Fruit fly (Drosophila melanogaster) whole organism, embryonic: ENCODE measurements around the gene Spn75F.

Source experiments
- Bteb2 ChIP-seq: fragments of 200-800 bp; sonication (Bioruptor generic); optimal IDR thresholded peaks from 2 replicates; lab custom pipeline; 2016; ENCODE audit warnings: missing biosample characterization, missing genetic modification characterization
- C15 ChIP-seq: fragments of 200-800 bp; sonication (Bioruptor generic); IDR thresholded peaks from 3 replicates; pipeline ENCODE4 v1.3.6; 2022; ENCODE audit warnings: missing biosample characterization, missing genetic modification characterization
- CG10147 ChIP-seq: fragments of 200-800 bp; sonication (Bioruptor generic); optimal IDR thresholded peaks from 2 replicates; lab custom pipeline; 2019; ENCODE audit warnings: missing biosample characterization, mild to moderate bottlenecking, missing genetic modification characterization, moderate library complexity
- CG10209 ChIP-seq: fragments of 200-800 bp; sonication (Bioruptor generic); optimal IDR thresholded peaks from 3 replicates; lab custom pipeline; 2017; ENCODE audit warnings: missing biosample characterization, mild to moderate bottlenecking, missing genetic modification characterization, missing genetic modification reagents
- CG10274 ChIP-seq: fragments of 200-800 bp; sonication (Bioruptor generic); optimal IDR thresholded peaks from 3 replicates; lab custom pipeline; 2017; ENCODE audit warnings: missing biosample characterization, mild to moderate bottlenecking, missing genetic modification characterization
- CG10321 ChIP-seq: fragments of 200-800 bp; sonication (Bioruptor generic); IDR thresholded peaks from 2 replicates; pipeline ENCODE4 v1.3.6; 2022; ENCODE audit warnings: missing biosample characterization, missing genetic modification characterization
- CG11560 ChIP-seq: fragments of 200-800 bp; sonication (Bioruptor generic); IDR thresholded peaks from 3 replicates; pipeline ENCODE4 v1.3.6; 2022; ENCODE audit warnings: missing biosample characterization, missing genetic modification characterization
- CG13287 ChIP-seq: fragments of 200-800 bp; sonication (Bioruptor generic); IDR thresholded peaks from 2 replicates; pipeline ENCODE4 v1.3.6; 2022; ENCODE audit warnings: missing biosample characterization, missing genetic modification characterization; ENCODE audit not compliant: partially characterized antibody
- CG13296 ChIP-seq: fragments of 200-800 bp; sonication (Bioruptor generic); optimal IDR thresholded peaks from 3 replicates; lab custom pipeline; 2018; ENCODE audit warnings: missing biosample characterization, mild to moderate bottlenecking, missing genetic modification characterization
- CG1602 ChIP-seq: fragments of 200-800 bp; sonication (Bioruptor generic); optimal IDR thresholded peaks from 3 replicates; lab custom pipeline; 2016; ENCODE audit warnings: missing biosample characterization, missing genetic modification characterization
- CG17912 ChIP-seq: fragments of 200-800 bp; sonication (Bioruptor generic); optimal IDR thresholded peaks from 2 replicates; lab custom pipeline; 2018; ENCODE audit warnings: missing biosample characterization, mild to moderate bottlenecking, missing genetic modification characterization
- CG2875 ChIP-seq: fragments of 200-800 bp; sonication (Bioruptor generic); optimal IDR thresholded peaks from 2 replicates; lab custom pipeline; 2017; ENCODE audit warnings: missing biosample characterization, mild to moderate bottlenecking, missing genetic modification characterization, missing genetic modification reagents
- CG31441 ChIP-seq: fragments of 200-800 bp; sonication (Bioruptor generic); IDR thresholded peaks from 2 replicates; pipeline ENCODE4 v1.3.6; 2022; ENCODE audit warnings: missing biosample characterization, missing genetic modification characterization
- CG3281 ChIP-seq: fragments of 200-800 bp; sonication (Bioruptor generic); optimal IDR thresholded peaks from 3 replicates; lab custom pipeline; 2017; ENCODE audit warnings: missing biosample characterization, mild to moderate bottlenecking, missing genetic modification characterization
- CG4282 ChIP-seq: fragments of 200-800 bp; sonication (Bioruptor generic); optimal IDR thresholded peaks from 2 replicates; lab custom pipeline; 2016; ENCODE audit warnings: missing biosample characterization, missing genetic modification characterization
- CG6175 ChIP-seq: fragments of 200-800 bp; sonication (Bioruptor generic); IDR thresholded peaks from 3 replicates; pipeline ENCODE4 v1.3.6; 2022; ENCODE audit warnings: missing biosample characterization, missing genetic modification characterization
- CG7372 ChIP-seq: fragments of 200-800 bp; sonication (Bioruptor generic); IDR thresholded peaks from 2 replicates; pipeline ENCODE4 v1.3.6; 2022; ENCODE audit warnings: missing biosample characterization, missing genetic modification characterization
- CG7556 ChIP-seq: fragments of 200-800 bp; sonication (Bioruptor generic); optimal IDR thresholded peaks from 2 replicates; lab custom pipeline; 2017; ENCODE audit warnings: missing biosample characterization, mild to moderate bottlenecking, missing genetic modification characterization
- CG9437 ChIP-seq: fragments of 200-800 bp; sonication (Bioruptor generic); optimal IDR thresholded peaks from 2 replicates; lab custom pipeline; 2018; ENCODE audit warnings: missing biosample characterization, mild to moderate bottlenecking, missing genetic modification characterization
- CHES-1-like ChIP-seq: fragments of 200-800 bp; sonication (Bioruptor generic); optimal IDR thresholded peaks from 2 replicates; lab custom pipeline; 2016; ENCODE audit warnings: missing biosample characterization, missing genetic modification characterization
- E2f2 ChIP-seq: fragments of 200-800 bp; sonication (Bioruptor generic); IDR thresholded peaks from 2 replicates; pipeline ENCODE4 v1.3.6; 2022; ENCODE audit warnings: missing biosample characterization, missing genetic modification characterization
- Gug ChIP-seq: fragments of 200-800 bp; sonication (Bioruptor generic); IDR thresholded peaks from 4 replicates; pipeline ENCODE4 v1.3.6; 2022; ENCODE audit warnings: missing biosample characterization, missing genetic modification characterization
- HLHmδ ChIP-seq: fragments of 200-800 bp; sonication (Bioruptor generic); optimal IDR thresholded peaks from 2 replicates; lab custom pipeline; 2018; ENCODE audit warnings: missing biosample characterization, mild to moderate bottlenecking, missing genetic modification characterization, moderate library complexity
- Mrtf ChIP-seq: fragments of 200-800 bp; sonication (Bioruptor generic); IDR thresholded peaks from 3 replicates; pipeline ENCODE4 v1.3.6; 2022; ENCODE audit warnings: missing biosample characterization, missing genetic modification characterization
- Optix ChIP-seq: fragments of 200-800 bp; sonication (Bioruptor generic); IDR thresholded peaks from 3 replicates; pipeline ENCODE4 v1.3.6; 2022; ENCODE audit warnings: missing biosample characterization, missing genetic modification characterization
- Rfx ChIP-seq: fragments of 200-800 bp; sonication (Bioruptor generic); IDR thresholded peaks from 2 replicates; pipeline ENCODE4 v1.3.6; 2022; ENCODE audit warnings: missing biosample characterization, missing genetic modification characterization
- Scr ChIP-seq: fragments of 200-800 bp; sonication (Bioruptor generic); IDR thresholded peaks from 2 replicates; pipeline ENCODE4 v1.3.6; 2022; ENCODE audit warnings: missing biosample characterization, missing genetic modification characterization; ENCODE audit not compliant: partially characterized antibody
- Sin3A ChIP-seq: fragments of >200 bp; optimal IDR thresholded peaks from 2 replicates; lab custom pipeline; 2018
- YL-1 ChIP-seq: fragments of 200-800 bp; sonication (Bioruptor generic); optimal IDR thresholded peaks from 3 replicates; lab custom pipeline; 2017; ENCODE audit warnings: missing biosample characterization, mild to moderate bottlenecking, missing genetic modification characterization
- ab ChIP-seq: fragments of 200-800 bp; sonication (Bioruptor generic); optimal IDR thresholded peaks from 2 replicates; lab custom pipeline; 2016; ENCODE audit warnings: missing biosample characterization, missing genetic modification characterization
- az2 ChIP-seq: fragments of 200-800 bp; sonication (Bioruptor generic); optimal IDR thresholded peaks from 3 replicates; lab custom pipeline; 2016; ENCODE audit warnings: missing biosample characterization, missing genetic modification characterization
- bbx ChIP-seq: fragments of 200-800 bp; sonication (Bioruptor generic); IDR thresholded peaks from 2 replicates; pipeline ENCODE4 v1.3.6; 2022; ENCODE audit warnings: missing biosample characterization, missing genetic modification characterization; ENCODE audit not compliant: partially characterized antibody
- bcd ChIP-seq: fragments of 200-800 bp; sonication (Bioruptor generic); optimal IDR thresholded peaks from 2 replicates; lab custom pipeline; 2017; ENCODE audit warnings: missing biosample characterization, mild to moderate bottlenecking, missing genetic modification characterization
- chif ChIP-seq, 2 experiments: fragments of 200-800 bp; sonication (Bioruptor generic); optimal IDR thresholded peaks; 3 replicates each; lab custom pipeline; 2016; ENCODE audit warnings: missing biosample characterization in 2 of 2, missing genetic modification characterization in 2 of 2
- dati ChIP-seq: fragments of 200-800 bp; sonication (Bioruptor generic); IDR thresholded peaks from 2 replicates; pipeline ENCODE4 v1.3.6; 2022; ENCODE audit warnings: missing biosample characterization, missing genetic modification characterization
- exex ChIP-seq: fragments of 200-800 bp; sonication (Bioruptor generic); optimal IDR thresholded peaks from 4 replicates; lab custom pipeline; 2018; ENCODE audit warnings: missing biosample characterization, mild to moderate bottlenecking, missing genetic modification characterization, moderate library complexity
- fru ChIP-seq: fragments of >200 bp; optimal IDR thresholded peaks from 2 replicates; lab custom pipeline; 2017
- gce ChIP-seq: fragments of 200-800 bp; sonication (Bioruptor generic); IDR thresholded peaks from 3 replicates; pipeline ENCODE4 v1.3.6; 2022; ENCODE audit warnings: missing biosample characterization, missing genetic modification characterization
- ham ChIP-seq: fragments of 200-800 bp; sonication (Bioruptor generic); IDR thresholded peaks from 2 replicates; pipeline ENCODE4 v1.3.6; 2022; ENCODE audit warnings: missing biosample characterization, missing genetic modification characterization
- her ChIP-seq: fragments of 200-800 bp; sonication (Bioruptor generic); optimal IDR thresholded peaks from 2 replicates; lab custom pipeline; 2016; ENCODE audit warnings: missing biosample characterization, missing genetic modification characterization
- maf-S ChIP-seq: fragments of 200-800 bp; sonication (Bioruptor generic); optimal IDR thresholded peaks from 2 replicates; lab custom pipeline; 2016; ENCODE audit warnings: missing biosample characterization, missing genetic modification characterization
- nom ChIP-seq: fragments of 200-800 bp; sonication (Bioruptor generic); optimal IDR thresholded peaks from 2 replicates; lab custom pipeline; 2017; ENCODE audit warnings: missing biosample characterization, missing genetic modification characterization, mild to moderate bottlenecking, moderate library complexity, missing genetic modification reagents
- pan ChIP-seq, 4 experiments: fragments of >200 bp in 3 of 4; fragments of 200-800 bp in 1 of 4; sonication (Bioruptor generic) in 1 of 4; optimal IDR thresholded peaks in 3 of 4; IDR thresholded peaks in 1 of 4; 2 replicates each; pipeline versions ENCODE4 v1.3.6 to Lab custom; 2017 to 2022; ENCODE audit warnings: missing biosample characterization in 2 of 4, missing genetic modification characterization in 2 of 4, mixed read lengths in 1 of 4
- phol ChIP-seq: fragments of 200-800 bp; sonication (Bioruptor generic); optimal IDR thresholded peaks from 3 replicates; lab custom pipeline; 2018; ENCODE audit warnings: missing biosample characterization, mild to moderate bottlenecking, missing genetic modification characterization, moderate library complexity
- run ChIP-seq: fragments of 200-800 bp; sonication (Bioruptor generic); optimal IDR thresholded peaks from 3 replicates; lab custom pipeline; 2018; ENCODE audit warnings: missing biosample characterization, mild to moderate bottlenecking, missing genetic modification characterization
- scrt ChIP-seq: fragments of 200-800 bp; sonication (Bioruptor generic); optimal IDR thresholded peaks from 2 replicates; lab custom pipeline; 2018; ENCODE audit warnings: missing biosample characterization, mild to moderate bottlenecking, missing genetic modification characterization, moderate library complexity
- sim ChIP-seq: fragments of 200-800 bp; sonication (Bioruptor generic); IDR thresholded peaks from 2 replicates; pipeline ENCODE4 v1.3.6; 2022; ENCODE audit warnings: missing biosample characterization, missing genetic modification characterization
- tap ChIP-seq: fragments of 200-800 bp; optimal IDR thresholded peaks from 3 replicates; lab custom pipeline; 2019; ENCODE audit warnings: missing biosample characterization, mild to moderate bottlenecking, missing genetic modification characterization, moderate library complexity
- usp ChIP-seq: fragments of >200 bp; optimal IDR thresholded peaks from 2 replicates; lab custom pipeline; 2017; ENCODE audit warnings: missing biosample characterization, missing genetic modification characterization

Spn75F gene

dm6 chr3L:19086364-19087200 is 42.9 kb downstream of the Spn75F start, which contains the start of gene Mkp3 (continued):
- TF ChIP-seq Mrtf (GFP tag; lab: Robert Waterston, UW) (peak; percentile 76), bcd (GFP tag; lab: Kevin White, UChicago) (peak; percentile 92), CG6175 (peak; percentile 82), Rfx (GFP tag; lab: Robert Waterston, UW) (peak; percentile 92), YL-1 (GFP tag; lab: Kevin White, UChicago) (peak; percentile 59), Bteb2 (GFP tag; lab: Kevin White, UChicago) (peak; percentile 18), CG2875 (GFP tag; lab: Kevin White, UChicago) (peak; percentile 58), CG13287 (GFP tag; lab: Robert Waterston, UW) (no peak; the same call in 1 of the 2 replicates), CG31441 (GFP tag; lab: Robert Waterston, UW) (peak; percentile 95), fru (lab: Kevin White, UChicago) (no peak), scrt (peak; percentile 89), CG1602 (GFP tag; lab: Kevin White, UChicago) (peak; percentile 77), Sin3A (lab: Kevin White, UChicago) (no peak), CG10274 (GFP tag; lab: Kevin White, UChicago) (peak; percentile 71), pan (optimal IDR thresholded peaks at IDR 0.05; lab: Kevin White, UChicago) (no peak), pan (GFP tag; optimal IDR thresholded peaks at IDR 0.05 in 1 of 2, IDR thresholded peaks at IDR 0.05 in 1 of 2) (peak in 1 of 2 experiments; percentile 93), phol (tag; lab: Kevin White, UChicago) (peak; percentile 86), az2 (GFP tag; lab: Kevin White, UChicago) (peak; percentile 75), CG4282 (no peak), CG9437 (GFP tag; lab: Kevin White, UChicago) (peak; percentile 80), CHES-1-like (GFP tag; lab: Kevin White, UChicago) (no peak), CG10321 (GFP tag; lab: Robert Waterston, UW) (peak; percentile 62; the same call in 1 of the 2 replicates), CG7372 (GFP tag; lab: Robert Waterston, UW) (peak; percentile 90), chif (GFP tag; optimal IDR thresholded peaks at IDR 0.05; lab: Kevin White, UChicago) (no peak), C15 (GFP tag; lab: Robert Waterston, UW) (peak; percentile 79; the same call in 2 of the 3 replicates), E2f2 (GFP tag; lab: Robert Waterston, UW) (peak; percentile 74), CG7556 (GFP tag; lab: Kevin White, UChicago) (peak; percentile 96), CG10147 (GFP tag; lab: Kevin White, UChicago) (peak; percentile 93), gce (peak; percentile 73; the same call in 2 of the 3 replicates), her (GFP tag; lab: Kevin White, UChicago) (no peak), CG11560 (tag; lab: Robert Waterston, UW) (peak; percentile 77), CG3281 (peak; percentile 96), HLHmδ (GFP tag; lab: Kevin White, UChicago) (no peak), CG13296 (GFP tag; lab: Kevin White, UChicago) (peak; percentile 94), ham (GFP tag; lab: Robert Waterston, UW) (peak; percentile 41), sim (GFP tag; lab: Robert Waterston, UW) (0 out of 2 replicates have a peak, but pooled peaks have one; percentile 52), bbx (GFP tag; lab: Robert Waterston, UW) (0 out of 2 replicates have a peak, but pooled peaks have one; percentile 52), tap (tag; lab: Kevin White, UChicago) (peak; percentile 87), ab (GFP tag; lab: Kevin White, UChicago) (no peak), run (tag; lab: Kevin White, UChicago) (peak; percentile 83), Gug (peak; percentile 72), usp (no peak), exex (tag; lab: Kevin White, UChicago) (peak; percentile 63), Optix (peak; percentile 73; the same call in 1 of the 3 replicates), Scr (GFP tag; lab: Robert Waterston, UW) (no peak), maf-S (GFP tag; lab: Kevin White, UChicago) (no peak), CG17912 (GFP tag; lab: Kevin White, UChicago) (no peak), nom (GFP tag; lab: Kevin White, UChicago) (peak; percentile 84), CG10209 (GFP tag; lab: Kevin White, UChicago) (peak; percentile 87), dati (peak; percentile 53; the same call in 1 of the 2 replicates)
